Worm (Caenorhabditis elegans) whole organism, L1 larva: ENCODE results near the gene C33D9.8.

Experiments used
- C34B4.2 ChIP-seq: sonication (generic microtip); optimal IDR thresholded peaks from 2 replicates; lab custom pipeline; 2017; ENCODE audit warnings: mild to moderate bottlenecking, missing genetic modification characterization, missing compliant biosample characterization
- aly-2 ChIP-seq: fragments of 150-350 bp; optimal IDR thresholded peaks from 2 replicates; lab custom pipeline; 2014; ENCODE audit warnings: missing biosample characterization, missing genetic modification characterization
- ama-1 ChIP-seq: fragments of 150-350 bp; optimal IDR thresholded peaks from 2 replicates; lab custom pipeline; 2014
- blmp-1 ChIP-seq: fragments of 150-350 bp; optimal IDR thresholded peaks from 2 replicates; lab custom pipeline; 2014; ENCODE audit warnings: missing biosample characterization, missing genetic modification characterization
- ceh-63 ChIP-seq: fragments of 200-800 bp; sonication (Bioruptor generic); optimal IDR thresholded peaks from 2 replicates; lab custom pipeline; 2018; ENCODE audit warnings: mild to moderate bottlenecking, missing genetic modification characterization, missing compliant biosample characterization
- ceh-8 ChIP-seq: fragments of 200-800 bp; sonication (Bioruptor generic); optimal IDR thresholded peaks from 2 replicates; lab custom pipeline; 2018; ENCODE audit warnings: mild to moderate bottlenecking, missing genetic modification characterization, moderate library complexity, missing compliant biosample characterization
- ceh-82 ChIP-seq, 3 experiments: fragments of 150-350 bp in 1 of 3; sonication (generic microtip) in 2 of 3; optimal IDR thresholded peaks; 2 replicates each; lab custom pipeline; 2014 to 2017; ENCODE audit warnings: missing biosample characterization in 3 of 3, missing genetic modification characterization in 3 of 3
- dpl-1 ChIP-seq, 3 experiments: fragments of 150-350 bp in 2 of 3; sonication (generic microtip) in 1 of 3; optimal IDR thresholded peaks; 2 replicates each; lab custom pipeline; 2014 to 2017; ENCODE audit warnings: missing biosample characterization in 3 of 3, missing genetic modification characterization in 3 of 3, missing genetic modification reagents in 3 of 3
- dsc-1 ChIP-seq: sonication (generic microtip); optimal IDR thresholded peaks from 2 replicates; lab custom pipeline; 2016; ENCODE audit warnings: mild to moderate bottlenecking, missing genetic modification characterization, missing compliant biosample characterization
- efl-1 ChIP-seq, 4 experiments: fragments of 150-350 bp; optimal IDR thresholded peaks in 3 of 4; peaks in 1 of 4; 1 replicate in 1 of 4; 2 replicates in 3 of 4; lab custom pipeline; 2014; ENCODE audit warnings: missing biosample characterization in 2 of 4, missing genetic modification characterization in 2 of 4, missing genetic modification reagents in 2 of 4
- efl-3 ChIP-seq: fragments of 200-800 bp; sonication (Bioruptor generic); optimal IDR thresholded peaks from 2 replicates; lab custom pipeline; 2018; ENCODE audit warnings: mild to moderate bottlenecking, missing genetic modification characterization, missing compliant biosample characterization
- egl-27 ChIP-seq, 2 experiments: fragments of 150-350 bp in 1 of 2; sonication (generic microtip); optimal IDR thresholded peaks; 3 replicates each; lab custom pipeline; 2017 to 2018; ENCODE audit warnings: missing biosample characterization in 2 of 2, missing genetic modification characterization in 2 of 2, missing genetic modification reagents in 2 of 2
- elt-2 ChIP-seq: sonication (generic microtip); optimal IDR thresholded peaks from 2 replicates; lab custom pipeline; 2016; ENCODE audit warnings: missing genetic modification characterization, mild to moderate bottlenecking, inconsistent platforms, missing compliant biosample characterization, missing genetic modification reagents
- elt-3 ChIP-seq, 6 experiments: fragments of 150-350 bp in 1 of 6; sonication (generic microtip); optimal IDR thresholded peaks; 2 replicates each; lab custom pipeline; 2017 to 2018; ENCODE audit warnings: missing biosample characterization in 6 of 6, missing genetic modification characterization in 6 of 6, inconsistent platforms in 1 of 6
- fkh-8 ChIP-seq: sonication (generic microtip); optimal IDR thresholded peaks from 2 replicates; lab custom pipeline; 2016; ENCODE audit warnings: mild to moderate bottlenecking, missing genetic modification characterization, missing compliant biosample characterization
- grh-1 ChIP-seq: fragments of 200-800 bp; sonication (Bioruptor generic); IDR thresholded peaks from 2 replicates; pipeline ENCODE4 v1.3.6; 2022; ENCODE audit warnings: missing genetic modification reagents, missing genetic modification characterization, missing compliant biosample characterization
- hlh-17 ChIP-seq: fragments of 200-800 bp; sonication (Bioruptor generic); optimal IDR thresholded peaks from 2 replicates; lab custom pipeline; 2018; ENCODE audit warnings: missing genetic modification characterization, mild to moderate bottlenecking, missing compliant biosample characterization, moderate library complexity, borderline replicate concordance
- hlh-4 ChIP-seq: sonication (generic microtip); optimal IDR thresholded peaks from 2 replicates; lab custom pipeline; 2016; ENCODE audit warnings: mild to moderate bottlenecking, missing genetic modification characterization, missing compliant biosample characterization
- hpl-2 ChIP-seq: fragments of 150-350 bp; optimal IDR thresholded peaks from 2 replicates; lab custom pipeline; 2014; ENCODE audit warnings: missing biosample characterization, missing genetic modification reagents, missing genetic modification characterization
- isw-1 ChIP-seq: fragments of 200-800 bp; sonication (Bioruptor generic); IDR thresholded peaks from 2 replicates; pipeline ENCODE4 v1.3.6; 2022; ENCODE audit warnings: missing genetic modification characterization, missing compliant biosample characterization
- jun-1 ChIP-seq: fragments of 150-350 bp; optimal IDR thresholded peaks from 2 replicates; lab custom pipeline; 2014; ENCODE audit warnings: missing biosample characterization, missing genetic modification reagents, missing genetic modification characterization
- lin-35 ChIP-seq, 2 experiments: fragments of 150-350 bp; optimal IDR thresholded peaks; 2 replicates each; lab custom pipeline; 2014; ENCODE audit warnings: missing biosample characterization in 2 of 2, missing genetic modification characterization in 2 of 2, missing genetic modification reagents in 2 of 2
- lin-39 ChIP-seq: fragments of 150-350 bp; optimal IDR thresholded peaks from 2 replicates; lab custom pipeline; 2014; ENCODE audit warnings: missing biosample characterization, missing genetic modification reagents, missing genetic modification characterization
- lsy-2 ChIP-seq, 2 experiments: fragments of 150-350 bp; optimal IDR thresholded peaks; 2 replicates each; lab custom pipeline; 2014; ENCODE audit warnings: missing biosample characterization in 2 of 2, missing genetic modification characterization in 2 of 2
- mab-9 ChIP-seq: fragments of 200-800 bp; sonication (Bioruptor generic); IDR thresholded peaks from 2 replicates; pipeline ENCODE4 v1.3.6; 2022; ENCODE audit warnings: missing genetic modification reagents, missing genetic modification characterization, missing compliant biosample characterization
- mep-1 ChIP-seq: fragments of 150-350 bp; optimal IDR thresholded peaks from 2 replicates; lab custom pipeline; 2014; ENCODE audit warnings: missing biosample characterization, missing genetic modification characterization
- nhr-11 ChIP-seq: fragments of 150-350 bp; optimal IDR thresholded peaks from 2 replicates; lab custom pipeline; 2014; ENCODE audit warnings: missing biosample characterization, missing genetic modification characterization
- nhr-12 ChIP-seq: sonication (generic microtip); optimal IDR thresholded peaks from 2 replicates; lab custom pipeline; 2017; ENCODE audit warnings: missing biosample characterization, missing genetic modification characterization
- nhr-19 ChIP-seq: fragments of 200-800 bp; sonication (Bioruptor generic); conservative IDR thresholded peaks from 2 replicates; pipeline ENCODE4 v1.3.6; 2022; ENCODE audit warnings: missing genetic modification characterization, missing compliant biosample characterization
- nhr-20 ChIP-seq: sonication (generic microtip); optimal IDR thresholded peaks from 2 replicates; lab custom pipeline; 2016; ENCODE audit warnings: mild to moderate bottlenecking, missing genetic modification characterization, missing compliant biosample characterization
- nhr-28 ChIP-seq: fragments of 150-350 bp; optimal IDR thresholded peaks from 2 replicates; lab custom pipeline; 2014; ENCODE audit warnings: missing biosample characterization, missing genetic modification characterization
- nhr-47 ChIP-seq: sonication (generic microtip); optimal IDR thresholded peaks from 2 replicates; lab custom pipeline; 2016; ENCODE audit warnings: mild to moderate bottlenecking, missing genetic modification characterization, moderate library complexity, missing compliant biosample characterization
- nhr-71 ChIP-seq: sonication (generic microtip); optimal IDR thresholded peaks from 2 replicates; lab custom pipeline; 2016; ENCODE audit warnings: mild to moderate bottlenecking, missing genetic modification characterization, moderate library complexity, missing compliant biosample characterization
- nhr-77 ChIP-seq: fragments of 150-350 bp; optimal IDR thresholded peaks from 2 replicates; lab custom pipeline; 2014; ENCODE audit warnings: missing biosample characterization, missing genetic modification characterization
- nhr-84 ChIP-seq: sonication (generic microtip); optimal IDR thresholded peaks from 2 replicates; lab custom pipeline; 2017; ENCODE audit warnings: missing biosample characterization, missing genetic modification characterization
- nhr-85 ChIP-seq: sonication (generic microtip); peaks from one replicate; lab custom pipeline; 2016; ENCODE audit warnings: missing genetic modification characterization, inconsistent platforms, missing compliant biosample characterization
- pqm-1 ChIP-seq: sonication (generic microtip); optimal IDR thresholded peaks from 3 replicates; lab custom pipeline; 2017; ENCODE audit warnings: missing biosample characterization, missing genetic modification characterization
- sup-37 ChIP-seq: fragments of 200-800 bp; sonication (Bioruptor generic); optimal IDR thresholded peaks from 2 replicates; lab custom pipeline; 2018; ENCODE audit warnings: mild to moderate bottlenecking, missing genetic modification characterization, missing compliant biosample characterization
- swsn-7 ChIP-seq: sonication (generic microtip); optimal IDR thresholded peaks from 2 replicates; lab custom pipeline; 2016; ENCODE audit warnings: missing genetic modification characterization, missing compliant biosample characterization
- tbx-2 ChIP-seq: sonication (generic microtip); optimal IDR thresholded peaks from 2 replicates; lab custom pipeline; 2016; ENCODE audit warnings: missing genetic modification characterization, missing compliant biosample characterization
- unc-62 ChIP-seq: fragments of 150-350 bp; optimal IDR thresholded peaks from 2 replicates; lab custom pipeline; 2014; ENCODE audit warnings: missing biosample characterization, missing genetic modification reagents, missing genetic modification characterization
- unc-98 ChIP-seq: fragments of 200-800 bp; sonication (Bioruptor generic); IDR thresholded peaks from 2 replicates; pipeline ENCODE4 v1.3.6; 2022; ENCODE audit warnings: missing genetic modification characterization, missing compliant biosample characterization
- vab-15 ChIP-seq: sonication (generic microtip); optimal IDR thresholded peaks from 2 replicates; lab custom pipeline; 2017; ENCODE audit warnings: missing genotype, mild to moderate bottlenecking, missing genetic modification characterization, missing compliant biosample characterization
- xbp-1 ChIP-seq: sonication (generic microtip); optimal IDR thresholded peaks from 2 replicates; lab custom pipeline; 2016; ENCODE audit warnings: missing genetic modification characterization, missing compliant biosample characterization
- zip-4 ChIP-seq: fragments of 200-800 bp; sonication (Bioruptor generic); optimal IDR thresholded peaks from 2 replicates; lab custom pipeline; 2018; ENCODE audit warnings: mild to moderate bottlenecking, missing genetic modification characterization, moderate library complexity, missing compliant biosample characterization
- ztf-11 ChIP-seq, 2 experiments: sonication (generic microtip); optimal IDR thresholded peaks; 2 replicates each; lab custom pipeline; 2016 to 2017; ENCODE audit warnings: missing genetic modification characterization in 2 of 2, missing biosample characterization in 1 of 2, missing compliant biosample characterization in 1 of 2
- ztf-4 ChIP-seq: fragments of 150-350 bp; optimal IDR thresholded peaks from 2 replicates; lab custom pipeline; 2014; ENCODE audit warnings: missing biosample characterization, missing genetic modification characterization

The C33D9.8 gene

ce11 chrIV:8826606-8827000, 40.1 kb upstream of the C33D9.8 start (continued):
- TF ChIP-seq ceh-82 (tag; optimal IDR thresholded peaks at IDR 0.05; lab: Kevin White, UChicago), result peak in 1 of 3 experiments; percentile 11
- TF ChIP-seq nhr-71, result peak; percentile 50

ce11 chrIV:8825997-8826605, 39.5 kb upstream of the C33D9.8 start:
- TF ChIP-seq aly-2 (tag; lab: Kevin White, UChicago) (peak; percentile 87), lin-39 (tag; lab: Kevin White, UChicago) (no peak), efl-1 (optimal IDR thresholded peaks at IDR 0.05; lab: Kevin White, UChicago) (no peak), efl-1 (GFP tag; optimal IDR thresholded peaks at IDR 0.05 in 1 of 2; lab: Kevin White, UChicago) (no peak), nhr-85 (tag; lab: Kevin White, UChicago) (peak; percentile 74), hlh-17 (no peak), pqm-1 (tag; lab: Kevin White, UChicago) (no peak), lin-35 (GFP tag; optimal IDR thresholded peaks at IDR 0.05; lab: Kevin White, UChicago) (no peak), lsy-2 (tag; optimal IDR thresholded peaks at IDR 0.05; lab: Kevin White, UChicago) (no peak), ceh-63 (GFP tag; lab: Kevin White, UChicago) (no peak), unc-62 (GFP tag; lab: Kevin White, UChicago) (no peak), nhr-19 (GFP tag; lab: Robert Waterston, UW) (no peak), elt-3 (tag; optimal IDR thresholded peaks at IDR 0.05; lab: Kevin White, UChicago) (peak in 2 of 6 experiments; percentile 27 to 28), tbx-2 (tag; lab: Kevin White, UChicago) (no peak), C34B4.2 (tag; lab: Kevin White, UChicago) (no peak), nhr-84 (no peak), ceh-8 (GFP tag; lab: Kevin White, UChicago) (no peak), hlh-4 (tag; lab: Kevin White, UChicago) (no peak), ztf-11 (tag; optimal IDR thresholded peaks at IDR 0.05; lab: Kevin White, UChicago) (no peak), vab-15 (tag; lab: Kevin White, UChicago) (no peak), jun-1 (peak; percentile 19)

ce11 chrIV:8824145-8824833, 37.7 kb upstream of the C33D9.8 start, which contains the start of the genes col-117 and col-3:
Gene col-117, minus strand, starts transcription at chrIV:8824195.
Gene col-3, plus strand, starts transcription at chrIV:8824783.
- TF ChIP-seq efl-1 (optimal IDR thresholded peaks at IDR 0.05; lab: Kevin White, UChicago), result no peak
- no peak for TF ChIP-seq efl-1 (GFP tag; optimal IDR thresholded peaks at IDR 0.05 in 1 of 2; lab: Kevin White, UChicago)
- no peak for TF ChIP-seq nhr-28 (tag; lab: Kevin White, UChicago)
- peak; percentile 79 for TF ChIP-seq nhr-20
- no peak for TF ChIP-seq fkh-8
- TF ChIP-seq dpl-1 (GFP tag; optimal IDR thresholded peaks at IDR 0.05; lab: Kevin White, UChicago), result peak in 1 of 3 experiments; percentile 26
- TF ChIP-seq swsn-7 (tag; lab: Kevin White, UChicago), result peak; percentile 6
- TF ChIP-seq hlh-17, result no peak
- TF ChIP-seq efl-3 (GFP tag; lab: Kevin White, UChicago), result no peak
- TF ChIP-seq mab-9, result no peak
- TF ChIP-seq unc-98 (GFP tag; lab: Robert Waterston, UW), result no peak
- no peak for TF ChIP-seq nhr-84
- no peak for TF ChIP-seq isw-1 (GFP tag; lab: Robert Waterston, UW)
- no peak for TF ChIP-seq nhr-12 (tag; lab: Kevin White, UChicago)
- no peak for TF ChIP-seq nhr-11 (tag; lab: Kevin White, UChicago)
- TF ChIP-seq xbp-1 (tag; lab: Kevin White, UChicago), result no peak
- TF ChIP-seq elt-2 (tag; lab: Kevin White, UChicago), result no peak
- TF ChIP-seq nhr-47 (tag; lab: Kevin White, UChicago), result peak; percentile 25
- peak in 1 of 2 experiments; percentile 1 for TF ChIP-seq lin-35 (GFP tag; optimal IDR thresholded peaks at IDR 0.05; lab: Kevin White, UChicago)
- peak; percentile 59 for TF ChIP-seq mep-1 (tag; lab: Kevin White, UChicago)
- TF ChIP-seq hpl-2 (GFP tag; lab: Kevin White, UChicago), result no peak
- no peak for TF ChIP-seq nhr-77 (tag; lab: Kevin White, UChicago)
- TF ChIP-seq egl-27 (tag; optimal IDR thresholded peaks at IDR 0.05; lab: Kevin White, UChicago), result no peak
- TF ChIP-seq dsc-1 (tag; lab: Kevin White, UChicago), result no peak
- peak; percentile 14 for TF ChIP-seq ztf-4 (tag; lab: Kevin White, UChicago)
- TF ChIP-seq zip-4 (GFP tag; lab: Kevin White, UChicago), result no peak
- no peak for TF ChIP-seq sup-37 (GFP tag; lab: Kevin White, UChicago)
- peak; percentile 91 for TF ChIP-seq blmp-1 (tag; lab: Kevin White, UChicago)
- TF ChIP-seq ama-1, result no peak
- TF ChIP-seq grh-1 (GFP tag; lab: Robert Waterston, UW), result 0 out of 2 replicates have a peak, but pooled peaks have one; percentile 23
